Fruit fly (Drosophila melanogaster) Kc167 (cell line): ENCODE data around the gene AstC.

Source experiments
- Myc ChIP-seq: fragments of >200 bp; optimal IDR thresholded peaks from 2 replicates; lab custom pipeline; 2017; ENCODE audit warnings: missing external identifiers
- Sin3A ChIP-seq: fragments of >200 bp; optimal IDR thresholded peaks from 2 replicates; lab custom pipeline; 2018; ENCODE audit warnings: missing external identifiers
- h ChIP-seq: fragments of >200 bp; optimal IDR thresholded peaks from 3 replicates; lab custom pipeline; 2018; ENCODE audit warnings: missing external identifiers
- insv ChIP-seq: fragments of >200 bp; optimal IDR thresholded peaks from 3 replicates; lab custom pipeline; 2018; ENCODE audit warnings: missing external identifiers
- psq ChIP-seq: fragments of >200 bp; optimal IDR thresholded peaks from 2 replicates; lab custom pipeline; 2017; ENCODE audit warnings: missing external identifiers
- ttk ChIP-seq: sonication (Bioruptor generic); optimal IDR thresholded peaks from 2 replicates; lab custom pipeline; 2017; ENCODE audit warnings: missing external identifiers

The AstC gene

DNA sequence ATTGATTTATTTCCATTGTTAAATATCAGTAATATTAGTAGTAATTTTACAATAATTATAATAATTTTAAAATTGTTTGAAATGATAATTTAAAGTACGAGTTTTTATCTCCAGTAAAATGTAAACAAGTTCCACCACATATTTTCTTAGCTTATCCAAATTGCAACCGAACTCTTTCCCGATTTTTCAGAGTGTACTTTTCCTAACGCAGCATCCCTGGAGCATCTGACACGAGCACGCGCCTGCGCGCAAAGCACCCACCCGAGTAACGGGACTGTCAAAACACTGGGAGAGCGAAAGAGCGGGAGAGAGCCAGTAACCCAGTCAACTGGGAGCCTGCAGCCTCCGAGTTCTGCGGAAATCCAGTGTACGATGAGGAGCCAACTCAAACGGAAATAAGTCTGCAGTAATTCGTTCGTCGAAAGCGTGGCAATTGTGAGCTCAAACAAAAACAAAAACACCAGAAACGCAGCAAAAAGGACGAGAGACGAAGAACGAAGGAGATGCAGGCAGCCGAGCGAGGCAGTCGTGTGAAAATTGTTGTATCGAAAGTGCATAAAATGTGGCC lies 5.2 kb upstream of the AstC start, which contains the start of gene CG16854:
Gene CG16854 (plus strand): TSS at position 365 of the 568 bp plus-strand sequence.
- TF ChIP-seq insv (no peak), h (lab: Kevin White, UChicago) (no peak), Myc (lab: Kevin White, UChicago) (no peak), psq (no peak), Sin3A (lab: Kevin White, UChicago) (no peak), ttk (lab: Kevin White, UChicago) (no peak)

DNA sequence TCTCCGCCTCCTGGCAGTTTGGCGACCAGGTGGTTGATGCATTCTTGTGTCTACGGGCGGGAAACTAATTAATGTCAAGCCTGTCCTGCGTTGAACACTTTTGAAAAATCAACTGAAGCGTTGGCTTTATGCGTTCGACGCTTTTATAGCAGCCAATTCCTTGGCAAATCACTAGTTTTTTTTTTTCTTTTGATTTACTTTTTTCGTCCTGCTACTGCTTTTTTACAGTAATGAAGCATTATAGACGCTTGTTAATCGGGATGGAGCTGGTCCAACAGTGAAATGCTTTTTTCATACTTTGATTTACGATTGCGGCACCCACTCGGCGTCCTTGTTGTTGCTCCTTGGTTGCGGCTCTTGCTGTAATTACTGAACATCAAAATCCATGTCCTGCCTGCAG lies 3.9 kb upstream of the AstC start, which contains the start of gene AstCC:
Gene AstCC (minus strand): TSS at position 101 of the 400 bp plus-strand sequence.
- no peak for TF ChIP-seq h (lab: Kevin White, UChicago)
- TF ChIP-seq Sin3A (lab: Kevin White, UChicago): no peak
- no peak for TF ChIP-seq Myc (lab: Kevin White, UChicago)
- no peak for TF ChIP-seq ttk (lab: Kevin White, UChicago)
- no peak for TF ChIP-seq insv
- no peak for TF ChIP-seq psq

DNA sequence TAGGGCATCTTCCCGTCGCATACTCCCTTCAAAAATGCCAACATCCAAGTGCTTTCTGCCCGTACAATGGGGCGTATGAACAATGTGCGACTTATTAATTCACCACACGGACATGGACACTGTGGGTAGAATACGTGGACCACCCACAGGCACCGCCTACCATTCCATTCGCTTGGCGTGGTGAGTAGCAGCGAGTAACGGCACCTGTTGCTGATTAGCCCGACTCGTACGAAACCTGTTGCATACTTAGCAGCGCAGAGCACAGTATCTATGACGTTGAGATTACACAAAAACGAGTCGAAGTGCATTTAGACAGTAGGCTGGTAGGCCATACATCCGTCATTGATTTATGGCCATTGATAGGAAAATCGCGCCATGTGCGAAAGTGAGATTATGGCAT lies 826 bp upstream of the AstC start:
- no peak for TF ChIP-seq Sin3A (lab: Kevin White, UChicago)
- no peak for TF ChIP-seq insv
- no peak for TF ChIP-seq Myc (lab: Kevin White, UChicago)
- no peak for TF ChIP-seq h (lab: Kevin White, UChicago)
- no peak for TF ChIP-seq psq
- no peak for TF ChIP-seq ttk (lab: Kevin White, UChicago)

DNA sequence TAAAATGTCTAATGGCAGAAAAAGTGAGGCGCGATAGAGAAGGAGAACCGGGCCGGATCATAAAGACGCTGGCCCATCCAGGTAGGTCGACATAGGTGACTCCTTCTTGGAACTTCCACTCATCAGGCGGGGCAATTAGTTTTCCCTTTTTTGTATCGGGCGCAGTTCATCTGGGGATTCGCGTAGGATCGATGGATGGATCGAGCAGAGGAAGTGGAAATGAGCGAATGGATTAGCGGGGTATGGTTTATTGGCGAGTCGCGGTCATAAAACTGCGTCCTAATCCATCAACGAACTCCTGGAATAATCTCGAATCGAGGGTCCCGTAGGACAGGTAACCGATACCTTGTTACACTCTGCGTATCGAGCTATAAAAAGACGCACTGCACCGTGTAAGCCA lies 6.1 kb downstream of the AstC start, which contains the start of gene CG43725:
Gene CG43725 (plus strand): TSS at position 400 of the 400 bp plus-strand sequence.
- TF ChIP-seq ttk (lab: Kevin White, UChicago): no peak
- TF ChIP-seq psq: no peak
- no peak for TF ChIP-seq h (lab: Kevin White, UChicago)
- no peak for TF ChIP-seq insv
- TF ChIP-seq Sin3A (lab: Kevin White, UChicago): no peak
- no peak for TF ChIP-seq Myc (lab: Kevin White, UChicago)

DNA sequence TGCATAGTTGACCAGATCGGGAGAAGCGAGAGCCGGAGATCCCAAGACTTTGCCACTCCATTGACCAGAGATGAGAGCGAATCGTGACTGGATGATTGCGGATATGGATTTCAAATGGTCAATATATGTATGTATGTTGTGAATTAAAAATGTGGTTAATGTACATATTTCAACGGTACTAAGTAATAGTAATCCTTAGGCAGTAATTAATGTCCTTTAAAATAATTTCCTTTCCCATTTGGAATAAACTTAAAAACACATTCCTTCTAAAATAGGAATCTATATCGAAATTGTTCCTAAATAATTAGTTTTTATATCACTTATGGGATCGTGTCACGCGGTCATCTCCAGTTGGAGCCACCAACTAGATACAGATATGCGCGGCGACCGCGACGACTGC lies 7.3 kb downstream of the AstC start:
- TF ChIP-seq psq (no peak), ttk (lab: Kevin White, UChicago) (no peak), insv (no peak), Sin3A (lab: Kevin White, UChicago) (no peak), h (lab: Kevin White, UChicago) (no peak), Myc (lab: Kevin White, UChicago) (no peak)

DNA sequence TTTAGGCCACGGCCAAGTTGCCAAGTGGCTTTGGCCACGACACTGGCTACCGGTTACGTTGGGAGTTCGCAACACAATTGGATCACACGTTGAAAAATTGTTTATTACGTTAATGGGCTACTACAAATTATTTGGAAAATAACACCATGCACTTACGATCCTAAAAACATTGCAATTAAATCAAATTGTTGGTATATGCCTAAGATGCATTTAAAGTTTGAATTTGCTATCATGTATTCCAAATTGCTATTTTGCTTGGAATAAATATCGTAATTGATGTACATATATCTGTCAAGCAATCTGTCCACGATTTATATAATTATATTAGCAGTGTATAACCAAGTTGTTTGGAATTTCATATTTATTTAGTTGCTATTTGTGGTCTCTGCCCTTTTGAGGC lies 8.3 kb downstream of the AstC start:
- TF ChIP-seq Myc (lab: Kevin White, UChicago) (no peak), h (lab: Kevin White, UChicago) (no peak), psq (no peak), ttk (lab: Kevin White, UChicago) (no peak), Sin3A (lab: Kevin White, UChicago) (no peak), insv (no peak)

DNA sequence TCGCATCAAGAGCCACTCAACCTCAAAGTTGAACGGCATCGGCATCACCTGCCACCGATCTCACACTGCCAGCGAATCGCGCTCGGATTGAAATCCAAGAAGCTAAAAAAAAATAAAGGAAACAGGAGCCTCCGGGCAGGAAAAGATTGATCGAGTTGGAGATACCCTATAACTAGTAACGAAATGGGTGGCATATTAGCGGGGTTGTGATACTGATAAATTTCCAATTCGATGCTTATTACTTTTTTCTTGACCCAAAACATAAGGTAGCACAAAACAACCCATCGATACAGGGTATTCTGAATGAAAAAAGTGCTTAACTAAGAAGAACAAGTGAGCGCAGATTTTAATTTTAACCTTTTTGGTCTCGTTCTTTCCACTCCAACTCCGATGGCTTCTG lies 8.9 kb downstream of the AstC start:
- TF ChIP-seq Myc (lab: Kevin White, UChicago) (no peak), psq (no peak), ttk (lab: Kevin White, UChicago) (no peak), h (lab: Kevin White, UChicago) (no peak), Sin3A (lab: Kevin White, UChicago) (no peak), insv (no peak)

DNA sequence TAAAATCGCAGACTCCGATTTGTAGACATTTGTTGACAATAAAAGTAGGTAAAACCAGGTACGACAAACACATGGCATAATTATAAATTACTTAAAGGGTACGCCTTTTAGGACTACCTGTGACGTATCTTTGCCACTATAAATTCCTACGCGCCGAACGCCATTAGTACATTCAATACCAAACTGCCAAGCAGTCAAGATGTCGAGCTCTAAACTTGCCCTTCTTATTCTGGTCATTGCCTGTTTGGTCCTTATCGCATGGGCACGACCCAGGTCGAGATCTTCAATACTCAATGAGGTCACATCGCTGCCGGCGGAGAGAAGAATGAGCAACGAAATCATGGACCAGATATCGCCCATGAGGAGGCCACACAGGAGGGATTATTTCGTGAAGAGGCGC lies 10.3 kb downstream of the AstC start, which contains the start of gene CG14915:
Gene CG14915 (plus strand): TSS at position 166 of the 400 bp plus-strand sequence.
- TF ChIP-seq Sin3A (lab: Kevin White, UChicago): no peak
- TF ChIP-seq ttk (lab: Kevin White, UChicago): no peak
- TF ChIP-seq insv: no peak
- TF ChIP-seq Myc (lab: Kevin White, UChicago): no peak
- TF ChIP-seq psq: no peak
- TF ChIP-seq h (lab: Kevin White, UChicago): no peak

DNA sequence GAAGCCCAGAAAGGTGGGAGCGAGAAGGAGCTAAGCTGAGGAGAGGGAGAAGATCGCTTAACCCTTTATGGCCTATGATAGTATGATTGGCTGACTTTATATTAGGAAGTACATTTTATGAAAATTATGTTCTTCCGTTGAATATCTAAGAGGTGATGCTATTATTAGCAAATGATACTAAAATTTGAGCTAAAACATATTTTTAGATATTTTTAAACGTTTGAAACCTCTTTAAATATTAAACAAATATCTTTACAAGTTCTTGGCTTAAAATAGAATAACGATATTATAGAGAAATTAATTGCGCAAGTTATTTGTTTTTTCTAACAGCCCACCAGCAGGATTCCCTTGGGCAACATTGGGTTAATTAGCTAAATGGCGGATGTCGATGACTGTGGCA lies 11.7 kb downstream of the AstC start:
- no peak for TF ChIP-seq insv
- no peak for TF ChIP-seq Myc (lab: Kevin White, UChicago)
- no peak for TF ChIP-seq Sin3A (lab: Kevin White, UChicago)
- TF ChIP-seq h (lab: Kevin White, UChicago): no peak
- no peak for TF ChIP-seq ttk (lab: Kevin White, UChicago)
- no peak for TF ChIP-seq psq

DNA sequence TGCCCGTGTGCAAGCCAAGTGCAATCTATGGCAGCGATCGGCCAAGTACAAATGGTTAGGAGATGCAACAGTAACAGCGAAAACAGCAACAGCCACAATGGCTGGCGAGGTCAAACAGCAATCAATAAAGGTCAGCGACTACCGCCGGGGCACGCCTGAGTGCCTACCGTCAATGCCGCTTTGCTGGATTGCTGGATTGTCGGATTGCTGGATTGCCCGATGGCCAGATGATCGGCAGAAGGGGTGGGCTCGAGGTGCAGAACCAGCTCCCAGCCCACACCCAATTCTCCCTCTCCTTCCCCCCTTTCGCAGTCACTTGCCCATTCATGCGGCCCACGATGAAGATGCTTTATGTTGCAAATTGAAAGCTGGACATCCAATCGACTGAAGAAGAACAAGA lies 12.3 kb downstream of the AstC start:
- TF ChIP-seq psq (no peak), Myc (lab: Kevin White, UChicago) (no peak), Sin3A (lab: Kevin White, UChicago) (no peak), ttk (lab: Kevin White, UChicago) (no peak)

DNA sequence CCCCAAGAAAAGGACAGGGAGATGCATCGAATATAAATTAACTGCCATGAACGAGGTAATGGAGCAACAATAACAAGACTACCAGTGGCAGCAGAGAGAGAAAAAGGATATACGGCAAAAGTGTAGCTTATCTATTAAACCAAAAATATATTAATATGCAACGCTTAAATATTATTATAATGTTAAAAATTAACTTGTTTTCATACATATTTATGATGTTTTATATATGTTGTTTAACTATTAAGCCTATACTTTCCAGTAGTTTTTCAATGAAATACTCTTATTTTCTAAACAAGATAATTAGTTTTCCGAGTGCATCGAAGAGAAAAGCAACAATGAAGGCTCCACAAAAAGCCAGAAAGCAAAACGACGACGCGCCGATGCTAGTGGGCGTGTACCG lies 12.8 kb downstream of the AstC start:
- TF ChIP-seq ttk (lab: Kevin White, UChicago): no peak
- no peak for TF ChIP-seq Sin3A (lab: Kevin White, UChicago)
- no peak for TF ChIP-seq h (lab: Kevin White, UChicago)
- no peak for TF ChIP-seq Myc (lab: Kevin White, UChicago)

DNA sequence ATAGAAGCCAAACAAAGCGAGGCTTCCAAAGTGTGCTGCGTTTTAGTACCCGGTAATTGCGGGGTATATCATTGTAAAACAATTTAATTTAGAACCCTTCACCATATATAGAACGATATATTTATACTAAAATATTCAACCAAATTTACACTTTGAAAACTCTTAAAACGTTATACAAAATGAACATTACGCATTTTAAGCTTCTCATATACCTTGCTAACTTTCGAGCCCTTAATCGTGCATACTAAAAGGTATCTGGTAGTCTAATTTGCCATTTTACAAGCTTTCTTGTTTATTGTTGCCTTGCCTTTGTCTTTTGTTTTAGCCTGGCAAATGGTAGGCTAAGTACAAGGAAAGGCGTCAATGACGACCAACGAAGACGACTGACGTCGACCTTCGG lies 13.2 kb downstream of the AstC start:
- TF ChIP-seq insv (no peak), psq (no peak), Myc (lab: Kevin White, UChicago) (no peak), h (lab: Kevin White, UChicago) (no peak), ttk (lab: Kevin White, UChicago) (no peak), Sin3A (lab: Kevin White, UChicago) (no peak)
